Worm (Caenorhabditis elegans) whole organism, L1 larva: ENCODE results near the gene glb-23.
"Not testable (repeated sequence)": the region's sequence is repeated elsewhere in the genome, so short reads cannot be mapped to it uniquely, and the experiment has no call there.

Experiments used
- C16A3.4 ChIP-seq: fragments of 150-350 bp; optimal IDR thresholded peaks from 2 replicates; lab custom pipeline; 2014; ENCODE audit warnings: missing biosample characterization, missing genetic modification characterization
- aha-1 ChIP-seq: fragments of 150-350 bp; optimal IDR thresholded peaks from 2 replicates; lab custom pipeline; 2014; ENCODE audit warnings: missing biosample characterization, missing genetic modification characterization
- ceh-63 ChIP-seq: fragments of 200-800 bp; sonication (Bioruptor generic); optimal IDR thresholded peaks from 2 replicates; lab custom pipeline; 2018; ENCODE audit warnings: mild to moderate bottlenecking, missing genetic modification characterization, missing compliant biosample characterization
- ceh-82 ChIP-seq, 3 experiments: fragments of 150-350 bp in 1 of 3; sonication (generic microtip) in 2 of 3; optimal IDR thresholded peaks; 2 replicates each; lab custom pipeline; 2014 to 2017; ENCODE audit warnings: missing biosample characterization in 3 of 3, missing genetic modification characterization in 3 of 3
- ces-1 ChIP-seq: fragments of 150-350 bp; optimal IDR thresholded peaks from 2 replicates; lab custom pipeline; 2014; ENCODE audit warnings: missing biosample characterization, missing genetic modification reagents, missing genetic modification characterization
- dsc-1 ChIP-seq: sonication (generic microtip); optimal IDR thresholded peaks from 2 replicates; lab custom pipeline; 2016; ENCODE audit warnings: mild to moderate bottlenecking, missing genetic modification characterization, missing compliant biosample characterization
- efl-1 ChIP-seq, 4 experiments: fragments of 150-350 bp; optimal IDR thresholded peaks in 3 of 4; peaks in 1 of 4; 1 replicate in 1 of 4; 2 replicates in 3 of 4; lab custom pipeline; 2014; ENCODE audit warnings: missing biosample characterization in 2 of 4, missing genetic modification characterization in 2 of 4, missing genetic modification reagents in 2 of 4
- efl-3 ChIP-seq: fragments of 200-800 bp; sonication (Bioruptor generic); optimal IDR thresholded peaks from 2 replicates; lab custom pipeline; 2018; ENCODE audit warnings: mild to moderate bottlenecking, missing genetic modification characterization, missing compliant biosample characterization
- egl-27 ChIP-seq, 2 experiments: fragments of 150-350 bp in 1 of 2; sonication (generic microtip); optimal IDR thresholded peaks; 3 replicates each; lab custom pipeline; 2017 to 2018; ENCODE audit warnings: missing biosample characterization in 2 of 2, missing genetic modification characterization in 2 of 2, missing genetic modification reagents in 2 of 2
- elt-2 ChIP-seq: sonication (generic microtip); optimal IDR thresholded peaks from 2 replicates; lab custom pipeline; 2016; ENCODE audit warnings: missing genetic modification characterization, mild to moderate bottlenecking, inconsistent platforms, missing compliant biosample characterization, missing genetic modification reagents
- ets-5 ChIP-seq: fragments of 200-800 bp; sonication (Bioruptor generic); IDR thresholded peaks from 2 replicates; pipeline ENCODE4 v1.3.6; 2022; ENCODE audit warnings: missing genetic modification characterization, missing compliant biosample characterization
- fkh-8 ChIP-seq: sonication (generic microtip); optimal IDR thresholded peaks from 2 replicates; lab custom pipeline; 2016; ENCODE audit warnings: mild to moderate bottlenecking, missing genetic modification characterization, missing compliant biosample characterization
- grh-1 ChIP-seq: fragments of 200-800 bp; sonication (Bioruptor generic); IDR thresholded peaks from 2 replicates; pipeline ENCODE4 v1.3.6; 2022; ENCODE audit warnings: missing genetic modification reagents, missing genetic modification characterization, missing compliant biosample characterization
- hlh-4 ChIP-seq: sonication (generic microtip); optimal IDR thresholded peaks from 2 replicates; lab custom pipeline; 2016; ENCODE audit warnings: mild to moderate bottlenecking, missing genetic modification characterization, missing compliant biosample characterization
- hpl-2 ChIP-seq: fragments of 150-350 bp; optimal IDR thresholded peaks from 2 replicates; lab custom pipeline; 2014; ENCODE audit warnings: missing biosample characterization, missing genetic modification reagents, missing genetic modification characterization
- irx-1 ChIP-seq: sonication (generic microtip); optimal IDR thresholded peaks from 2 replicates; lab custom pipeline; 2016; ENCODE audit warnings: missing genetic modification characterization, missing compliant biosample characterization
- isw-1 ChIP-seq: fragments of 200-800 bp; sonication (Bioruptor generic); IDR thresholded peaks from 2 replicates; pipeline ENCODE4 v1.3.6; 2022; ENCODE audit warnings: missing genetic modification characterization, missing compliant biosample characterization
- lin-13 ChIP-seq: fragments of 150-350 bp; optimal IDR thresholded peaks from 2 replicates; lab custom pipeline; 2014; ENCODE audit warnings: missing biosample characterization, missing genetic modification reagents, missing genetic modification characterization
- lin-14 ChIP-seq: fragments of 200-800 bp; sonication (Bioruptor generic); optimal IDR thresholded peaks from 2 replicates; lab custom pipeline; 2018; ENCODE audit warnings: mild to moderate bottlenecking, missing genetic modification characterization, moderate library complexity, missing compliant biosample characterization
- lin-35 ChIP-seq, 2 experiments: fragments of 150-350 bp; optimal IDR thresholded peaks; 2 replicates each; lab custom pipeline; 2014; ENCODE audit warnings: missing biosample characterization in 2 of 2, missing genetic modification characterization in 2 of 2, missing genetic modification reagents in 2 of 2
- lsy-2 ChIP-seq, 2 experiments: fragments of 150-350 bp; optimal IDR thresholded peaks; 2 replicates each; lab custom pipeline; 2014; ENCODE audit warnings: missing biosample characterization in 2 of 2, missing genetic modification characterization in 2 of 2
- mab-9 ChIP-seq: fragments of 200-800 bp; sonication (Bioruptor generic); IDR thresholded peaks from 2 replicates; pipeline ENCODE4 v1.3.6; 2022; ENCODE audit warnings: missing genetic modification reagents, missing genetic modification characterization, missing compliant biosample characterization
- mdl-1 ChIP-seq, 2 experiments: fragments of 150-350 bp; optimal IDR thresholded peaks; 2 replicates each; lab custom pipeline; 2014 to 2017; ENCODE audit warnings: missing biosample characterization in 2 of 2, missing genetic modification characterization in 2 of 2, inconsistent platforms in 1 of 2
- nhr-12 ChIP-seq: sonication (generic microtip); optimal IDR thresholded peaks from 2 replicates; lab custom pipeline; 2017; ENCODE audit warnings: missing biosample characterization, missing genetic modification characterization
- nhr-19 ChIP-seq: fragments of 200-800 bp; sonication (Bioruptor generic); conservative IDR thresholded peaks from 2 replicates; pipeline ENCODE4 v1.3.6; 2022; ENCODE audit warnings: missing genetic modification characterization, missing compliant biosample characterization
- nhr-20 ChIP-seq: sonication (generic microtip); optimal IDR thresholded peaks from 2 replicates; lab custom pipeline; 2016; ENCODE audit warnings: mild to moderate bottlenecking, missing genetic modification characterization, missing compliant biosample characterization
- nhr-237 ChIP-seq: fragments of 150-350 bp; optimal IDR thresholded peaks from 2 replicates; lab custom pipeline; 2014; ENCODE audit warnings: missing biosample characterization, missing genetic modification characterization
- nhr-71 ChIP-seq: sonication (generic microtip); optimal IDR thresholded peaks from 2 replicates; lab custom pipeline; 2016; ENCODE audit warnings: mild to moderate bottlenecking, missing genetic modification characterization, moderate library complexity, missing compliant biosample characterization
- pag-3 ChIP-seq: sonication (generic microtip); optimal IDR thresholded peaks from 2 replicates; lab custom pipeline; 2017; ENCODE audit warnings: missing genetic modification characterization, mild to moderate bottlenecking, missing compliant biosample characterization, antibody characterized with exemption, borderline replicate concordance; ENCODE audit not compliant: insufficient read depth
- rnt-1 ChIP-seq: sonication (generic microtip); optimal IDR thresholded peaks from 2 replicates; lab custom pipeline; 2016; ENCODE audit warnings: mild to moderate bottlenecking, missing genetic modification characterization, moderate library complexity, missing compliant biosample characterization
- skn-1 ChIP-seq: fragments of 150-350 bp; optimal IDR thresholded peaks from 2 replicates; lab custom pipeline; 2014; ENCODE audit warnings: missing biosample characterization, missing genetic modification characterization
- snpc-4 ChIP-seq: fragments of 150-350 bp; optimal IDR thresholded peaks from 2 replicates; lab custom pipeline; 2014; ENCODE audit warnings: missing biosample characterization, missing genetic modification characterization
- snu-23 ChIP-seq: sonication (generic microtip); optimal IDR thresholded peaks from 2 replicates; lab custom pipeline; 2016; ENCODE audit warnings: missing genetic modification characterization, missing compliant biosample characterization
- sptf-1 ChIP-seq: fragments of 150-350 bp; optimal IDR thresholded peaks from 2 replicates; lab custom pipeline; 2014; ENCODE audit warnings: missing biosample characterization, missing genetic modification characterization
- swsn-7 ChIP-seq: sonication (generic microtip); optimal IDR thresholded peaks from 2 replicates; lab custom pipeline; 2016; ENCODE audit warnings: missing genetic modification characterization, missing compliant biosample characterization
- unc-62 ChIP-seq: fragments of 150-350 bp; optimal IDR thresholded peaks from 2 replicates; lab custom pipeline; 2014; ENCODE audit warnings: missing biosample characterization, missing genetic modification reagents, missing genetic modification characterization
- unc-86 ChIP-seq: sonication (generic microtip); optimal IDR thresholded peaks from 2 replicates; lab custom pipeline; 2016; ENCODE audit warnings: missing genetic modification characterization, missing compliant biosample characterization
- unc-98 ChIP-seq: fragments of 200-800 bp; sonication (Bioruptor generic); IDR thresholded peaks from 2 replicates; pipeline ENCODE4 v1.3.6; 2022; ENCODE audit warnings: missing genetic modification characterization, missing compliant biosample characterization
- xbp-1 ChIP-seq: sonication (generic microtip); optimal IDR thresholded peaks from 2 replicates; lab custom pipeline; 2016; ENCODE audit warnings: missing genetic modification characterization, missing compliant biosample characterization

glb-23 gene

DNA sequence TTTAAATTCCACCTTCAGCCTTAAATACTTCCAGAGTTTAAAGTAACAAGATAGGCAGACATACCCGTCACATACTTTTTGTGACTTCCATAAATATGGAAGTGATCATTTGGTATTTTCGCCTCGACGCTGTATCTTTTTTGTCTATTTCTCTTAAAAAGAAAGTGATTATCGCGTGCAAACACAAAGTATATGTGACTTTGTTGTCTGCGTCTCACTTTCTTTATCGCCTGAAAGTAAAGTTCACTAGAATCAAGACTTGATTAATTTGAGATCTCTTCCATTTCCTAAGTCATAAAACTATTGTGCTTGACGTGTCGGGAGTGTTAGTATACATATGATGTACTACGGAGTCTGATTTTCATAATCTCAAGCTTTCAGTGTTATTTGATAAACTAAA is 39.0 kb upstream of the glb-23 start, which contains the start of gene C06E4.6 (continued):
- no peak for TF ChIP-seq ets-5 (GFP tag; lab: Robert Waterston, UW)
- no peak for TF ChIP-seq unc-86
- TF ChIP-seq hpl-2 (GFP tag; lab: Kevin White, UChicago) = no peak
- peak; percentile 50 for TF ChIP-seq nhr-71 (tag; lab: Kevin White, UChicago)
- no peak for TF ChIP-seq skn-1 (tag; lab: Kevin White, UChicago)
- peak; percentile 19 for TF ChIP-seq rnt-1 (tag; lab: Kevin White, UChicago)
- peak; percentile 28 to 40 for TF ChIP-seq efl-1 (optimal IDR thresholded peaks at IDR 0.05; lab: Kevin White, UChicago)
- TF ChIP-seq efl-1 (GFP tag; optimal IDR thresholded peaks at IDR 0.05 in 1 of 2; lab: Kevin White, UChicago) = peak in 1 of 2 experiments; percentile 12
- TF ChIP-seq lin-35 (GFP tag; optimal IDR thresholded peaks at IDR 0.05; lab: Kevin White, UChicago) = peak in 1 of 2 experiments; percentile 34
- TF ChIP-seq xbp-1 (tag; lab: Kevin White, UChicago) = no peak
- peak; percentile 43 for TF ChIP-seq fkh-8
- TF ChIP-seq ceh-82 (tag; optimal IDR thresholded peaks at IDR 0.05; lab: Kevin White, UChicago) = peak in 1 of 3 experiments; percentile 10
- no peak for TF ChIP-seq aha-1 (tag; lab: Kevin White, UChicago)

ce11 chrIV:7254690-7255089 is 35.4 kb upstream of the glb-23 start, which contains the start of gene C06E4.5:
Gene C06E4.5 (plus strand): TSS chrIV:7254990.
- not testable (repeated sequence) for TF ChIP-seq mdl-1 (tag; optimal IDR thresholded peaks at IDR 0.05; lab: Kevin White, UChicago); lin-14 (GFP tag; lab: Kevin White, UChicago); C16A3.4 (tag; lab: Kevin White, UChicago)

DNA sequence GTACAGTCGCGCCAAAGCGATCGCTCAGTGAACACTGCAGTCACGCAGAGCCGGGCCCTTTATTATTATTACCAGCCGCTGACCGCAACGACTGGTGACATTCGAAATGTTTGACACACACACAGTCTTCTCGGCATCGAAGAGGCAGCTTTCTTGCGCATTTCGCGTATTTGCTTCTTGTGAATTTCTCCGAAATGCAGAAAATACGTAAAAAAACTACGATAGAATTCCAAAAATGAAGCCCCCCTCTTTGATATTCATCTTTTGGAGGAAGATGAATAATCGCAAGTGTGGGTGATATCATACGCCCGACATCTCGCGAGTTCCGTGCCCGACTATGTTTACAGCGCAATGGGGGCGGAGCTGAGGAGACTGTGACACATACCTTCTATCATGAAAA is 34.0 kb upstream of the glb-23 start:
- TF ChIP-seq snpc-4 (tag; lab: Kevin White, UChicago) (peak; percentile 74), rnt-1 (tag; lab: Kevin White, UChicago) (peak; percentile 9), aha-1 (tag; lab: Kevin White, UChicago) (no peak)

ce11 chrIV:7250158-7250557 is 30.9 kb upstream of the glb-23 start, which contains the start of gene D2024.18:
Gene D2024.18 (plus strand): TSS chrIV:7250458.
- TF ChIP-seq isw-1 (GFP tag; lab: Robert Waterston, UW) (no peak), nhr-12 (tag; lab: Kevin White, UChicago) (no peak), swsn-7 (tag; lab: Kevin White, UChicago) (no peak), grh-1 (GFP tag; lab: Robert Waterston, UW) (no peak), nhr-237 (tag; lab: Kevin White, UChicago) (no peak), nhr-20 (tag; lab: Kevin White, UChicago) (no peak), irx-1 (tag; lab: Kevin White, UChicago) (no peak), lsy-2 (tag; optimal IDR thresholded peaks at IDR 0.05; lab: Kevin White, UChicago) (no peak)
- TF ChIP-seq, all 84 proteins: peak for 0

- not testable (repeated sequence) for TF ChIP-seq snu-23; mab-9 (GFP tag; lab: Robert Waterston, UW); dsc-1 (tag; lab: Kevin White, UChicago)
These were observed 27.9 kb upstream of the glb-23 start, which contains the start of gene D2024.1 for ce11 chrIV:7247243-7247642. Gene D2024.1 (plus strand): TSS chrIV:7247543.

DNA sequence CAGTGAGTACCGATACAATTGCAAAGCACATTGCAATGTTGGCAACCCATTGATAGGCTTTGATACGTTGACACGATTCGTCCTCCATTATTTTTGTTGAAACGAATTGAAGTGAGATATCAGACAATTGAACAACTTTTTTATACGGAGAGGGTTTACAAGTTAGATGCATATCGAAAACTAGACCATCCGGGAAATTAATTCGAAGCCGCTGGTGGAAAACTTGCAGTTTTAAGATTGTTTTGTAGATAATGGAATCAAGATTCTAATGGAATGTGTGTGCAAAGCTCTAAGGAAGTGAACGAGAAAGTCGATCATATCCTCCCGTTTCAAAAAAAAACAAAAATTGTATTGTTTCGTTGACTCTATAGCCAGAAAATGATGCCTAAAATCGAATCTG is 27.3 kb upstream of the glb-23 start, which contains the start of gene col-114:
Gene col-114, minus strand, starts transcription at position 101 of the 400 bp plus-strand sequence.
- TF ChIP-seq hlh-4 (tag; lab: Kevin White, UChicago) (no peak), efl-1 (optimal IDR thresholded peaks at IDR 0.05; lab: Kevin White, UChicago) (no peak), efl-1 (GFP tag; optimal IDR thresholded peaks at IDR 0.05 in 1 of 2; lab: Kevin White, UChicago) (peak in 1 of 2 experiments; percentile 39)

DNA sequence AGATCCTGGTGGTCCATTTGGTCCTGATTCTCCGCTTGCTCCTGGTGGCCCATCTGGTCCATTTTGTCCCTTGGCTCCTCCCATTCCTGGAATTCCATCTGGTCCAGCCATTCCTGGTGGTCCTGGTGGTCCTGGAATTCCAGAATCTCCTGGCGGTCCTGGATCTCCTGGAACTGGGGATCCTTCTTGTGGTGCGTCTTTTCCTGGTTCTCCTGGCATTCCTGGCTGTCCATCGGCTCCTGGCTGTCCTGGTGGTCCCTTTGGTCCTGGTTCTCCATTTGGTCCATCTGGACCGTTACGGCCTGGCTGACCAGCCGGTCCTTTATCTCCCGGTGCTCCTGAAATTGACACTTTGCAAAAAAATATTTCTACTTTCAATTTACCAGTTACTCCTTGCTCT is 26.3 kb upstream of the glb-23 start:
- TF ChIP-seq elt-2 (no peak), efl-3 (GFP tag; lab: Kevin White, UChicago) (no peak), sptf-1 (tag; lab: Kevin White, UChicago) (no peak), nhr-19 (no peak), pag-3 (tag; lab: Kevin White, UChicago) (no peak), rnt-1 (tag; lab: Kevin White, UChicago) (no peak), ceh-63 (GFP tag; lab: Kevin White, UChicago) (no peak), ces-1 (no peak), C16A3.4 (tag; lab: Kevin White, UChicago) (no peak), unc-98 (GFP tag; lab: Robert Waterston, UW) (no peak), lin-13 (GFP tag; lab: Kevin White, UChicago) (no peak), grh-1 (GFP tag; lab: Robert Waterston, UW) (no peak), unc-62 (GFP tag; lab: Kevin White, UChicago) (no peak), egl-27 (tag; optimal IDR thresholded peaks at IDR 0.05; lab: Kevin White, UChicago) (no peak), fkh-8 (no peak)
- TF ChIP-seq, all 84 proteins: peak for 0
